Worm (Caenorhabditis elegans): ENCODE data around the gene F59B10.3.

DNA sequence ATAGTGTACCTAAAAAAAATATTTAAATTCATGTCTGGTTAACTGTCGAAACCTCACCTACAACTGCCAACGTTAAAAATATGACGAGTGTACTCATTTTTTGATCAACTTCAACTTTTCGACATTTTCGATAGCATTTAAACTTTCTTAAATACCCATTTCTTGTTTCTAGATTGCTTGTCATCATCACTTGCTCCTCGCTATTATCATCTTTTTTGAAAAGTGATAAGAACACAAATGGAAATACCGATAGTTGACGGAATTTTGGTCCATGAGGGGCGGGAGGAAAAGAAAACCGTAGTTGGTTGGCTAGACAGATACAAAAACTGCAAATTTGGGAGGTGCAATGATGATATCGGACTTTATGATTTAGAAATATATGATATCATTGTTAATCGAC lies 40.2 kb upstream of the F59B10.3 start, which contains the start of gene clec-143:
- no peak for TF ChIP-seq unc-62 (GFP tag; optimal IDR thresholded peaks at IDR 0.05)
- no peak for TF ChIP-seq aly-2 (tag; optimal IDR thresholded peaks at IDR 0.05)
- TF ChIP-seq hlh-17 (GFP tag; optimal IDR thresholded peaks at IDR 0.05; ENCODE audit: borderline replicate concordance): no peak
- no peak for TF ChIP-seq blmp-1 (tag; optimal IDR thresholded peaks at IDR 0.05)
- TF ChIP-seq elt-2 (tag; optimal IDR thresholded peaks at IDR 0.05): peak; percentile 57
- TF ChIP-seq pqm-1 (tag; optimal IDR thresholded peaks at IDR 0.05): no peak
- no peak for TF ChIP-seq ama-1 (optimal IDR thresholded peaks at IDR 0.05)
- TF ChIP-seq nhr-237 (tag; optimal IDR thresholded peaks at IDR 0.05): no peak
- TF ChIP-seq fos-1 (tag; optimal IDR thresholded peaks at IDR 0.05): no peak
- TF ChIP-seq zag-1 (tag; optimal IDR thresholded peaks at IDR 0.05): no peak
- TF ChIP-seq tbx-2 (tag; optimal IDR thresholded peaks at IDR 0.05): no peak
- no peak for TF ChIP-seq ceh-88 (GFP tag; IDR thresholded peaks at IDR 0.05)
- TF ChIP-seq unc-86 (tag; optimal IDR thresholded peaks at IDR 0.05): no peak
